Worm (Caenorhabditis elegans) whole organism, late embryonic: Measurements from ENCODE around the gene ttr-53.
A peak's percentile ranks its signal among the peaks of the same experiment; 100 is the strongest.

ENCODE experiments used
- F13H6.1 ChIP-seq: sonication (generic microtip); optimal IDR thresholded peaks from 2 replicates; lab custom pipeline; 2016; ENCODE audit warnings: missing genetic modification characterization, missing compliant biosample characterization
- K02D7.2 ChIP-seq: sonication (generic microtip); optimal IDR thresholded peaks from 2 replicates; lab custom pipeline; 2017; ENCODE audit warnings: mild to moderate bottlenecking, missing genetic modification characterization, missing compliant biosample characterization
- T23F11.4 ChIP-seq: fragments of 200-800 bp; sonication (Bioruptor generic); optimal IDR thresholded peaks from 2 replicates; lab custom pipeline; 2018; ENCODE audit warnings: mild to moderate bottlenecking, missing genetic modification characterization, missing compliant biosample characterization
- Y22D7AL.16 ChIP-seq: sonication (generic microtip); optimal IDR thresholded peaks from 2 replicates; lab custom pipeline; 2016; ENCODE audit warnings: missing genetic modification characterization, missing compliant biosample characterization
- ahr-1 ChIP-seq: sonication (generic microtip); optimal IDR thresholded peaks from 2 replicates; lab custom pipeline; 2016; ENCODE audit warnings: missing genetic modification characterization, missing compliant biosample characterization
- ceh-18 ChIP-seq: sonication (generic microtip); optimal IDR thresholded peaks from 2 replicates; lab custom pipeline; 2016; ENCODE audit warnings: missing genetic modification characterization, missing compliant biosample characterization
- ceh-22 ChIP-seq: sonication (generic microtip); optimal IDR thresholded peaks from 2 replicates; lab custom pipeline; 2017; ENCODE audit warnings: missing biosample characterization, missing genetic modification characterization
- ceh-24 ChIP-seq: sonication (generic microtip); optimal IDR thresholded peaks from 2 replicates; lab custom pipeline; 2016; ENCODE audit warnings: mild to moderate bottlenecking, missing genetic modification characterization, missing compliant biosample characterization
- ceh-30 ChIP-seq: fragments of 150-350 bp; optimal IDR thresholded peaks from 2 replicates; lab custom pipeline; 2014; ENCODE audit warnings: missing biosample characterization, missing genetic modification characterization
- ceh-34 ChIP-seq: sonication (generic microtip); optimal IDR thresholded peaks from 2 replicates; lab custom pipeline; 2016; ENCODE audit warnings: mild to moderate bottlenecking, missing genetic modification characterization, missing compliant biosample characterization
- ceh-6 ChIP-seq: fragments of 200-800 bp; sonication (Bioruptor generic); optimal IDR thresholded peaks from 2 replicates; lab custom pipeline; 2018; ENCODE audit warnings: mild to moderate bottlenecking, missing genetic modification characterization, missing compliant biosample characterization
- ceh-9 ChIP-seq: sonication (generic microtip); optimal IDR thresholded peaks from 2 replicates; lab custom pipeline; 2016; ENCODE audit warnings: mild to moderate bottlenecking, missing genetic modification characterization, inconsistent platforms, missing compliant biosample characterization
- dmd-4 ChIP-seq: sonication (generic microtip); optimal IDR thresholded peaks from 2 replicates; lab custom pipeline; 2016; ENCODE audit warnings: borderline replicate concordance, missing genetic modification characterization, missing compliant biosample characterization
- elt-4 ChIP-seq: sonication (generic microtip); optimal IDR thresholded peaks from 2 replicates; lab custom pipeline; 2016; ENCODE audit warnings: missing genetic modification characterization, missing compliant biosample characterization
- ets-4 ChIP-seq: sonication (generic microtip); optimal IDR thresholded peaks from 2 replicates; lab custom pipeline; 2016; ENCODE audit warnings: missing genetic modification characterization, missing compliant biosample characterization
- fax-1 ChIP-seq: sonication (generic microtip); optimal IDR thresholded peaks from 2 replicates; lab custom pipeline; 2016; ENCODE audit warnings: missing genotype, missing genetic modification characterization, missing compliant biosample characterization
- gmeb-2 ChIP-seq: sonication (generic microtip); optimal IDR thresholded peaks from 2 replicates; lab custom pipeline; 2016; ENCODE audit warnings: missing genetic modification characterization, inconsistent platforms, missing compliant biosample characterization
- hlh-13 ChIP-seq: fragments of 200-800 bp; sonication (Bioruptor generic); optimal IDR thresholded peaks from 2 replicates; lab custom pipeline; 2018; ENCODE audit warnings: mild to moderate bottlenecking, missing genetic modification characterization, missing compliant biosample characterization
- hlh-6 ChIP-seq: sonication (generic microtip); optimal IDR thresholded peaks from 2 replicates; lab custom pipeline; 2016; ENCODE audit warnings: missing genotype, missing genetic modification characterization, missing compliant biosample characterization
- hlh-8 ChIP-seq: sonication (generic microtip); optimal IDR thresholded peaks from 2 replicates; lab custom pipeline; 2016; ENCODE audit warnings: missing genotype, missing genetic modification characterization, missing compliant biosample characterization
- lim-6 ChIP-seq: sonication (generic microtip); optimal IDR thresholded peaks from 2 replicates; lab custom pipeline; 2016; ENCODE audit warnings: missing genetic modification characterization, missing compliant biosample characterization
- lin-11 ChIP-seq: fragments of 200-800 bp; sonication (Bioruptor generic); optimal IDR thresholded peaks from 2 replicates; lab custom pipeline; 2018; ENCODE audit warnings: mild to moderate bottlenecking, missing genetic modification characterization, missing compliant biosample characterization
- madf-2 ChIP-seq: sonication (generic microtip); optimal IDR thresholded peaks from 2 replicates; lab custom pipeline; 2017; ENCODE audit warnings: missing genetic modification characterization, missing compliant biosample characterization
- nfya-1 ChIP-seq: sonication (generic microtip); optimal IDR thresholded peaks from 2 replicates; lab custom pipeline; 2017; ENCODE audit warnings: missing genetic modification characterization, mild to moderate bottlenecking, missing compliant biosample characterization, antibody characterized with exemption, moderate library complexity
- npax-4 ChIP-seq: sonication (generic microtip); optimal IDR thresholded peaks from 2 replicates; lab custom pipeline; 2016; ENCODE audit warnings: missing genetic modification characterization, missing compliant biosample characterization
- odd-2 ChIP-seq: sonication (generic microtip); optimal IDR thresholded peaks from 2 replicates; lab custom pipeline; 2017; ENCODE audit warnings: antibody characterized with exemption, mild to moderate bottlenecking, missing genetic modification characterization, missing compliant biosample characterization
- pag-3 ChIP-seq: sonication (generic microtip); optimal IDR thresholded peaks from 2 replicates; lab custom pipeline; 2016; ENCODE audit warnings: missing compliant biosample characterization, missing genetic modification characterization, borderline replicate concordance
- pat-9 ChIP-seq: fragments of 200-800 bp; sonication (Bioruptor generic); optimal IDR thresholded peaks from 2 replicates; lab custom pipeline; 2018; ENCODE audit warnings: mild to moderate bottlenecking, missing genetic modification characterization, moderate library complexity, missing compliant biosample characterization
- pax-1 ChIP-seq: fragments of 150-350 bp; optimal IDR thresholded peaks from 2 replicates; lab custom pipeline; 2014; ENCODE audit warnings: missing biosample characterization, missing genetic modification characterization
- pqm-1 ChIP-seq: sonication (generic microtip); optimal IDR thresholded peaks from 2 replicates; lab custom pipeline; 2016; ENCODE audit warnings: missing genetic modification characterization, missing compliant biosample characterization
- ref-2 ChIP-seq: sonication (generic microtip); optimal IDR thresholded peaks from 2 replicates; lab custom pipeline; 2016; ENCODE audit warnings: missing genetic modification characterization, missing compliant biosample characterization
- rnt-1 ChIP-seq: sonication (generic microtip); optimal IDR thresholded peaks from 2 replicates; lab custom pipeline; 2016; ENCODE audit warnings: missing genetic modification characterization, missing compliant biosample characterization
- sox-2 ChIP-seq: fragments of 200-800 bp; sonication (Bioruptor generic); IDR thresholded peaks from 2 replicates; pipeline ENCODE4 v1.3.6; 2022; ENCODE audit warnings: missing genetic modification reagents, missing genetic modification characterization, missing compliant biosample characterization
- sox-4 ChIP-seq: sonication (generic microtip); optimal IDR thresholded peaks from 2 replicates; lab custom pipeline; 2017; ENCODE audit warnings: mild to moderate bottlenecking, missing genetic modification characterization, inconsistent platforms, missing compliant biosample characterization
- syd-9 ChIP-seq: sonication (generic microtip); optimal IDR thresholded peaks from 2 replicates; lab custom pipeline; 2016; ENCODE audit warnings: mild to moderate bottlenecking, missing genetic modification characterization, moderate library complexity, missing compliant biosample characterization
- tbx-7 ChIP-seq: sonication (generic microtip); optimal IDR thresholded peaks from 2 replicates; lab custom pipeline; 2016; ENCODE audit warnings: missing genotype, missing genetic modification characterization, missing compliant biosample characterization
- unc-42 ChIP-seq: sonication (generic microtip); optimal IDR thresholded peaks from 2 replicates; lab custom pipeline; 2016; ENCODE audit warnings: missing genotype, missing genetic modification characterization, missing compliant biosample characterization
- unc-55 ChIP-seq: sonication (generic microtip); optimal IDR thresholded peaks from 2 replicates; lab custom pipeline; 2017; ENCODE audit warnings: missing biosample characterization, missing genetic modification reagents, missing genetic modification characterization
- unc-86 ChIP-seq: sonication (generic microtip); optimal IDR thresholded peaks from 2 replicates; lab custom pipeline; 2016; ENCODE audit warnings: missing genetic modification characterization, missing compliant biosample characterization

The ttr-53 gene

ce11 chrIV:10146885-10147284, 11.0 kb upstream of the ttr-53 start, which contains the start of gene T14G10.8:
TSS of gene T14G10.8 (minus strand) at chrIV:10146985.
- TF ChIP-seq npax-4 (no peak), ahr-1 (tag; lab: Kevin White, UChicago) (no peak), ref-2 (no peak), hlh-6 (tag; lab: Kevin White, UChicago) (no peak), T23F11.4 (no peak), ceh-9 (tag; lab: Kevin White, UChicago) (no peak), pat-9 (tag; lab: Kevin White, UChicago) (no peak), lin-11 (tag; lab: Kevin White, UChicago) (no peak), dmd-4 (tag; lab: Kevin White, UChicago) (no peak), ceh-22 (tag; lab: Kevin White, UChicago) (no peak), ceh-18 (tag; lab: Kevin White, UChicago) (no peak), tbx-7 (no peak), pax-1 (no peak), ets-4 (tag; lab: Kevin White, UChicago) (no peak), madf-2 (tag; lab: Kevin White, UChicago) (no peak), ceh-34 (tag; lab: Kevin White, UChicago) (no peak), unc-86 (tag; lab: Kevin White, UChicago) (no peak), unc-55 (no peak), pqm-1 (tag; lab: Kevin White, UChicago) (no peak)

- TF ChIP-seq hlh-13 (GFP tag; lab: Kevin White, UChicago) (no peak), ceh-24 (tag; lab: Kevin White, UChicago) (no peak), K02D7.2 (no peak), Y22D7AL.16 (tag; lab: Kevin White, UChicago) (no peak), dmd-4 (tag; lab: Kevin White, UChicago) (no peak), syd-9 (tag; lab: Kevin White, UChicago) (no peak), madf-2 (tag; lab: Kevin White, UChicago) (no peak), pax-1 (no peak), ref-2 (no peak), lin-11 (tag; lab: Kevin White, UChicago) (no peak), pag-3 (tag; lab: Kevin White, UChicago) (no peak), nfya-1 (tag; lab: Kevin White, UChicago) (no peak)
Measured at ce11 chrIV:10148938-10149337, 8.9 kb upstream of the ttr-53 start, which contains the start of gene pigs-1. TSS of gene pigs-1 (minus strand) at chrIV:10149038.

- TF ChIP-seq F13H6.1 (no peak), unc-42 (tag; lab: Kevin White, UChicago) (peak; percentile 29), ceh-34 (tag; lab: Kevin White, UChicago) (peak; percentile 15)
- TF ChIP-seq, all 69 proteins: peak for 2
Measured at ce11 chrIV:10150552-10151004, 7.3 kb upstream of the ttr-53 start, which contains the start of gene tsp-12. TSS of gene tsp-12 (minus strand) at chrIV:10150602.

- TF ChIP-seq rnt-1 (tag; lab: Kevin White, UChicago) = no peak
- TF ChIP-seq nfya-1 (tag; lab: Kevin White, UChicago) = peak; percentile 28
- peak; percentile 84 for TF ChIP-seq unc-42 (tag; lab: Kevin White, UChicago)
Measured at ce11 chrIV:10151439-10151997, 6.3 kb upstream of the ttr-53 start, which contains the start of gene copg-1. TSS of gene copg-1 (plus strand) at chrIV:10151947.

- TF ChIP-seq odd-2 (no peak), ceh-18 (tag; lab: Kevin White, UChicago) (no peak), ceh-34 (tag; lab: Kevin White, UChicago) (no peak), ceh-6 (GFP tag; lab: Kevin White, UChicago) (no peak), unc-42 (tag; lab: Kevin White, UChicago) (no peak), hlh-8 (no peak), gmeb-2 (tag; lab: Kevin White, UChicago) (no peak), T23F11.4 (no peak), pax-1 (no peak), lim-6 (tag; lab: Kevin White, UChicago) (no peak), ceh-24 (tag; lab: Kevin White, UChicago) (no peak), ceh-30 (tag; lab: Kevin White, UChicago) (no peak), dmd-4 (tag; lab: Kevin White, UChicago) (no peak), sox-4 (tag; lab: Kevin White, UChicago) (no peak), elt-4 (tag; lab: Kevin White, UChicago) (no peak), sox-2 (no peak), hlh-13 (GFP tag; lab: Kevin White, UChicago) (no peak), fax-1 (tag; lab: Kevin White, UChicago) (no peak)
Measured at ce11 chrIV:10153479-10153878, 4.4 kb upstream of the ttr-53 start.
